Worm (Caenorhabditis elegans): ENCODE measurements around the gene R166.3.

Gene R166.3

DNA sequence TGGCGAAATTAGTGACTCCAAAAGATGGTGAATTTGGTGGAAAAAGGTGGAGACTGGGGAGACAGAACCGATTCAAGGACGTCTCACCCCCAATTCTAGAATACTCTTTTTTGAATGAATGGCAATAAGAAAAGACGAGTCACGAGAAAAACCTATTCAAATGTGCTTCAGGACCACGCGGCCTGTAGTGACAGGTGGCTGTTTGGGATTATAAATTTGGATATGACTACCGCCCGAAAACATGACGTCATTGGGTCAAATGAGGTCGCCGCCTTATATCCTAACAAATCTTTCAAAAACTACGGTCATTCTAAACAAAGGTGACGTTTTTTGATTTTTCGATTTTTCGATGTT, 14.9 kb upstream of the R166.3 start:
- TF ChIP-seq hlh-30 (tag; optimal IDR thresholded peaks at IDR 0.05; ENCODE audit: insufficient read depth) (peak; percentile 64), hlh-13 (GFP tag; optimal IDR thresholded peaks at IDR 0.05) (no peak), elt-2 (tag; optimal IDR thresholded peaks at IDR 0.05) (no peak), lim-6 (tag; optimal IDR thresholded peaks at IDR 0.05) (no peak), unc-55 (GFP tag; optimal IDR thresholded peaks at IDR 0.05) (peak; percentile 10), ceh-2 (tag; optimal IDR thresholded peaks at IDR 0.05) (no peak), ceh-24 (tag; optimal IDR thresholded peaks at IDR 0.05) (no peak)

ce11 chrII:10553377-10554045, 14.4 kb upstream of the R166.3 start:
- TF ChIP-seq che-1 (tag; optimal IDR thresholded peaks at IDR 0.05) (no peak), nhr-232 (tag; optimal IDR thresholded peaks at IDR 0.05) (no peak), ceh-24 (tag; optimal IDR thresholded peaks at IDR 0.05) (no peak), ama-1 (optimal IDR thresholded peaks at IDR 0.05) (no peak), ceh-48 (tag; optimal IDR thresholded peaks at IDR 0.05) (no peak), ceh-9 (tag; optimal IDR thresholded peaks at IDR 0.05) (no peak), fax-1 (tag; optimal IDR thresholded peaks at IDR 0.05) (no peak), elt-4 (tag; optimal IDR thresholded peaks at IDR 0.05) (no peak)

- TF ChIP-seq C08G9.2 (tag; optimal IDR thresholded peaks at IDR 0.05): no peak
- TF ChIP-seq gmeb-2 (tag; optimal IDR thresholded peaks at IDR 0.05): no peak
- peak; percentile 65 for TF ChIP-seq pros-1 (tag; optimal IDR thresholded peaks at IDR 0.05)
- TF ChIP-seq ceh-31 (tag; optimal IDR thresholded peaks at IDR 0.05): peak; percentile 75
- TF ChIP-seq ref-2 (tag; optimal IDR thresholded peaks at IDR 0.05): peak; percentile 67
- peak; percentile 96 for TF ChIP-seq hlh-30 (tag; optimal IDR thresholded peaks at IDR 0.05; ENCODE audit: insufficient read depth)
- peak; percentile 76 for TF ChIP-seq nfya-1 (tag; optimal IDR thresholded peaks at IDR 0.05)
- peak; percentile 64 for TF ChIP-seq tbx-2 (tag; optimal IDR thresholded peaks at IDR 0.05)
- peak; percentile 82 for TF ChIP-seq unc-55 (GFP tag; optimal IDR thresholded peaks at IDR 0.05)
- TF ChIP-seq ceh-18 (tag; optimal IDR thresholded peaks at IDR 0.05): peak; percentile 34
- peak; percentile 95 for TF ChIP-seq pax-1 (tag; optimal IDR thresholded peaks at IDR 0.05)
- TF ChIP-seq ceh-6 (GFP tag; optimal IDR thresholded peaks at IDR 0.05): no peak
- TF ChIP-seq pha-2 (tag; optimal IDR thresholded peaks at IDR 0.05): no peak
- peak; percentile 2 for TF ChIP-seq F13H6.1 (tag; optimal IDR thresholded peaks at IDR 0.05)
- no peak for TF ChIP-seq pag-3 (tag; optimal IDR thresholded peaks at IDR 0.05; ENCODE audit: borderline replicate concordance)
These were observed 13.0 kb upstream of the R166.3 start for ce11 chrII:10551985-10552736.

- no peak for TF ChIP-seq ceh-14 (tag; optimal IDR thresholded peaks at IDR 0.05)
- no peak for TF ChIP-seq hlh-13 (GFP tag; optimal IDR thresholded peaks at IDR 0.05)
- no peak for TF ChIP-seq ceh-24 (tag; optimal IDR thresholded peaks at IDR 0.05)
- no peak for TF ChIP-seq eyg-1 (tag; optimal IDR thresholded peaks at IDR 0.05)
- no peak for TF ChIP-seq ahr-1 (tag; optimal IDR thresholded peaks at IDR 0.05)
- TF ChIP-seq ceh-2 (tag; optimal IDR thresholded peaks at IDR 0.05): no peak
- no peak for TF ChIP-seq pros-1 (tag; optimal IDR thresholded peaks at IDR 0.05)
- no peak for TF ChIP-seq nfya-1 (tag; optimal IDR thresholded peaks at IDR 0.05)
- TF ChIP-seq ttx-3 (tag; optimal IDR thresholded peaks at IDR 0.05): no peak
- no peak for TF ChIP-seq nhr-232 (tag; optimal IDR thresholded peaks at IDR 0.05)
- no peak for TF ChIP-seq ceh-18 (tag; optimal IDR thresholded peaks at IDR 0.05)
- no peak for TF ChIP-seq ceh-45 (GFP tag; IDR thresholded peaks at IDR 0.05)
- TF ChIP-seq fax-1 (tag; optimal IDR thresholded peaks at IDR 0.05): no peak
- TF ChIP-seq T23F11.4 (GFP tag; optimal IDR thresholded peaks at IDR 0.05): no peak
These were observed 11.9 kb upstream of the R166.3 start for ce11 chrII:10550872-10551647.
